Fruit fly (Drosophila melanogaster): ENCODE data around the gene Snap25.

- no peak for TF ChIP-seq Sry-β (GFP tag; optimal IDR thresholded peaks at IDR 0.05)
- TF ChIP-seq unc-4 (GFP tag; IDR thresholded peaks at IDR 0.05; ENCODE audit: partially characterized antibody): no peak
- TF ChIP-seq CG14667 (GFP tag; IDR thresholded peaks at IDR 0.05): no peak
- TF ChIP-seq CG30431 (GFP tag; optimal IDR thresholded peaks at IDR 0.05): no peak
- TF ChIP-seq emc (GFP tag; optimal IDR thresholded peaks at IDR 0.05): no peak
- TF ChIP-seq B-H2 (GFP tag; optimal IDR thresholded peaks at IDR 0.05): no peak
- TF ChIP-seq CG4282 (GFP tag; optimal IDR thresholded peaks at IDR 0.05): no peak
- no peak for TF ChIP-seq cwo (GFP tag; optimal IDR thresholded peaks at IDR 0.05)
- TF ChIP-seq seq (GFP tag; IDR thresholded peaks at IDR 0.05): no peak
- no peak for TF ChIP-seq psq (GFP tag; optimal IDR thresholded peaks at IDR 0.05)
- no peak for TF ChIP-seq ham (GFP tag; IDR thresholded peaks at IDR 0.05)
- TF ChIP-seq CG10654 (GFP tag; optimal IDR thresholded peaks at IDR 0.05): no peak
Observed at dm6 chr3L:24028211-24028900, 45.6 kb upstream of the Snap25 start, which contains the start of gene CG40045.

Data from whole organism, embryonic.